Fruit fly (Drosophila melanogaster) whole organism, wandering third instar larva: ENCODE measurements around the gene CG15449.
A peak's percentile ranks its signal among the peaks of the same experiment; 100 is the strongest.

ENCODE experiments used
- Abd-B ChIP-seq: fragments of >200 bp; optimal IDR thresholded peaks from 2 replicates; lab custom pipeline; 2017; ENCODE audit warnings: missing biosample characterization, missing genetic modification characterization
- CG9705 ChIP-seq: fragments of 200-800 bp; sonication (Bioruptor generic); optimal IDR thresholded peaks from 2 replicates; lab custom pipeline; 2018; ENCODE audit warnings: missing biosample characterization, mild to moderate bottlenecking, missing genetic modification characterization
- Dfd ChIP-seq: fragments of >200 bp; optimal IDR thresholded peaks from 2 replicates; lab custom pipeline; 2017; ENCODE audit warnings: missing biosample characterization, missing genetic modification characterization
- Hr78 ChIP-seq: fragments of >200 bp; optimal IDR thresholded peaks from 2 replicates; lab custom pipeline; 2017; ENCODE audit warnings: missing biosample characterization, missing genetic modification characterization
- Jra ChIP-seq: sonication (Bioruptor generic); optimal IDR thresholded peaks from 2 replicates; lab custom pipeline; 2016; ENCODE audit warnings: missing biosample characterization, missing genetic modification characterization
- Mio ChIP-seq: sonication (Bioruptor generic); optimal IDR thresholded peaks from 2 replicates; lab custom pipeline; 2016; ENCODE audit warnings: missing biosample characterization, missing genetic modification characterization
- OdsH ChIP-seq: fragments of 200-800 bp; sonication (Bioruptor generic); optimal IDR thresholded peaks from 2 replicates; lab custom pipeline; 2016; ENCODE audit warnings: missing biosample characterization, mild to moderate bottlenecking, missing genetic modification characterization
- Vsx2 ChIP-seq: fragments of 200-300, 225-300 bp; sonication (Bioruptor generic); optimal IDR thresholded peaks from 2 replicates; lab custom pipeline; 2018; ENCODE audit warnings: missing biosample characterization, missing genetic modification characterization; ENCODE audit not compliant: partially characterized antibody
- dl ChIP-seq, 2 experiments: fragments of 175-275, 200-275 bp in 1 of 2; fragments of 200-275 bp in 1 of 2; sonication (Bioruptor generic); optimal IDR thresholded peaks; lab custom pipeline; 2018; ENCODE audit warnings: mild to moderate bottlenecking in 2 of 2, missing biosample characterization in 2 of 2, missing genetic modification characterization in 2 of 2, moderate library complexity in 2 of 2; ENCODE audit not compliant: partially characterized antibody in 2 of 2, insufficient read depth in 1 of 2
- foxo ChIP-seq, 2 experiments: fragments of 200-800 bp; sonication (Bioruptor generic); optimal IDR thresholded peaks; 2 replicates in 1 of 2; 3 replicates in 1 of 2; lab custom pipeline; 2016 to 2017; ENCODE audit warnings: missing biosample characterization in 2 of 2, missing genetic modification characterization in 2 of 2
- jim ChIP-seq: fragments of 175-275, 200-325 bp; sonication (Bioruptor generic); optimal IDR thresholded peaks from 2 replicates; lab custom pipeline; 2016; ENCODE audit warnings: missing biosample characterization, mild to moderate bottlenecking, missing genetic modification characterization
- lola ChIP-seq: fragments of >200 bp; optimal IDR thresholded peaks from 2 replicates; lab custom pipeline; 2017; ENCODE audit warnings: missing biosample characterization, missing genetic modification characterization
- psq ChIP-seq: fragments of 200-800 bp; sonication (Bioruptor generic); optimal IDR thresholded peaks from 3 replicates; lab custom pipeline; 2017; ENCODE audit warnings: missing biosample characterization, mild to moderate bottlenecking, missing genetic modification characterization, moderate library complexity
- sv ChIP-seq: fragments of 200-800 bp; sonication (Bioruptor generic); optimal IDR thresholded peaks from 3 replicates; lab custom pipeline; 2016; ENCODE audit warnings: missing biosample characterization, missing genetic modification characterization

DNA sequence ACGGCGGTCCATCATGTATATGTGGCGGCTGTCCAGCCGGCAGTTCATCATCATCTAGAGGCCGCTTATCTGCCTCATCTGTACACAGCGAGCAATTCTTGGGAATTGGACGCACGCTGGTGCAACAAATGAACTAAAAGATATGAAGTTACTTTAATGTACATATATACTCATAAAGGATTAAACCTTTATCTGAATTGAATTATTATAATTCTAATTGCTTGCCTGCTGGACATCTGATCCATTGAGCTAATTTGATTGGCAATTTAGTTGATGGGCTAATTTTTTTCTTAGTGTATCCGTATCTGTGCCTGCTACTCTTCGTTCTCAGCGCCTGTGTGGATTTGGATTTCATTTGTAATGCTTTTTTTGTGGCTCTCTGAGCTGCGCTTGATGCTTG lies 32.5 kb upstream of the CG15449 start:
- TF ChIP-seq sv (GFP tag; lab: Kevin White, UChicago) (no peak), lola (GFP tag; lab: Kevin White, UChicago) (no peak), jim (no peak), Abd-B (no peak), OdsH (GFP tag; lab: Kevin White, UChicago) (peak; percentile 85), Jra (GFP tag; lab: Kevin White, UChicago) (peak; percentile 70), psq (GFP tag; lab: Kevin White, UChicago) (peak; percentile 75), CG9705 (GFP tag; lab: Kevin White, UChicago) (peak; percentile 60), Hr78 (GFP tag; lab: Kevin White, UChicago) (no peak), foxo (GFP tag; optimal IDR thresholded peaks at IDR 0.05; lab: Kevin White, UChicago) (peak in 1 of 2 experiments; percentile 84), Mio (GFP tag; lab: Kevin White, UChicago) (no peak), dl (GFP tag; optimal IDR thresholded peaks at IDR 0.05; lab: Kevin White, UChicago; ENCODE audit: insufficient read depth in 1 of 2, partially characterized antibody in 2 of 2) (no peak), Dfd (GFP tag; lab: Kevin White, UChicago) (no peak), Vsx2 (GFP tag; lab: Kevin White, UChicago) (no peak)
